Worm (Caenorhabditis elegans): ENCODE data around the gene mans-2.
A peak's percentile ranks its signal among the peaks of the same experiment; 100 is the strongest.

mans-2 gene

ce11 chrV:11933196-11934028 is 51.9 kb downstream of the mans-2 start, which contains the start of the genes aman-2 and F58H1.3 (continued):
- no peak for TF ChIP-seq egl-13 (tag; optimal IDR thresholded peaks at IDR 0.05)
- TF ChIP-seq lir-3 (tag; optimal IDR thresholded peaks at IDR 0.05; ENCODE audit: poor library complexity): peak; percentile 47
- TF ChIP-seq sox-4 (tag; optimal IDR thresholded peaks at IDR 0.05): peak; percentile 6
- TF ChIP-seq lsy-2 (tag; optimal IDR thresholded peaks at IDR 0.05): peak in 1 of 2 experiments; percentile 78
- no peak for TF ChIP-seq grh-1 (GFP tag; IDR thresholded peaks at IDR 0.05)
- TF ChIP-seq nhr-90 (tag; optimal IDR thresholded peaks at IDR 0.05; ENCODE audit: poor library complexity): peak; percentile 46
- TF ChIP-seq unc-98 (GFP tag; IDR thresholded peaks at IDR 0.05): peak; percentile 51; the same call in 1 of the 2 replicates
- no peak for TF ChIP-seq efl-3 (GFP tag; optimal IDR thresholded peaks at IDR 0.05)
- TF ChIP-seq nhr-47 (tag; optimal IDR thresholded peaks at IDR 0.05): peak; percentile 62
- TF ChIP-seq isw-1 (GFP tag; IDR thresholded peaks at IDR 0.05): peak; percentile 54; the same call in 1 of the 2 replicates
- TF ChIP-seq skn-1 (tag; optimal IDR thresholded peaks at IDR 0.05): peak; percentile 36
- no peak for TF ChIP-seq pqm-1 (tag; optimal IDR thresholded peaks at IDR 0.05)
- peak; percentile 19 for TF ChIP-seq swsn-7 (tag; optimal IDR thresholded peaks at IDR 0.05)
- peak; percentile 72 for TF ChIP-seq vab-15 (tag; optimal IDR thresholded peaks at IDR 0.05)
- no peak for TF ChIP-seq jun-1 (tag; optimal IDR thresholded peaks at IDR 0.05)
- peak; percentile 22 for TF ChIP-seq xbp-1 (tag; optimal IDR thresholded peaks at IDR 0.05)
- TF ChIP-seq aha-1 (tag; optimal IDR thresholded peaks at IDR 0.05): no peak
- peak; percentile 21 for TF ChIP-seq ceh-90 (tag; optimal IDR thresholded peaks at IDR 0.05)
- no peak for TF ChIP-seq hlh-4 (tag; optimal IDR thresholded peaks at IDR 0.05)
- TF ChIP-seq fkh-8 (tag; optimal IDR thresholded peaks at IDR 0.05): peak; percentile 79
- TF ChIP-seq tbx-2 (tag; optimal IDR thresholded peaks at IDR 0.05): peak; percentile 42
- TF ChIP-seq C34B4.2 (tag; optimal IDR thresholded peaks at IDR 0.05): no peak
- TF ChIP-seq mdl-1 (tag; optimal IDR thresholded peaks at IDR 0.05): no peak
- no peak for TF ChIP-seq nhr-12 (tag; optimal IDR thresholded peaks at IDR 0.05)
- no peak for TF ChIP-seq mep-1 (tag; optimal IDR thresholded peaks at IDR 0.05)
- TF ChIP-seq ceh-82 (tag; optimal IDR thresholded peaks at IDR 0.05): no peak
- no peak for TF ChIP-seq nhr-237 (tag; optimal IDR thresholded peaks at IDR 0.05)
- peak in 2 of 3 experiments; percentile 15 to 61 for TF ChIP-seq dpl-1 (GFP tag; optimal IDR thresholded peaks at IDR 0.05)
- peak; percentile 26 for TF ChIP-seq blmp-1 (tag; optimal IDR thresholded peaks at IDR 0.05)
- peak; percentile 44; the same call in 1 of the 2 replicates for TF ChIP-seq ceh-88 (GFP tag; IDR thresholded peaks at IDR 0.05)
- TF ChIP-seq hlh-17 (GFP tag; optimal IDR thresholded peaks at IDR 0.05; ENCODE audit: borderline replicate concordance): no peak
- TF ChIP-seq unc-130 (tag; optimal IDR thresholded peaks at IDR 0.05): no peak
- peak; percentile 74 for TF ChIP-seq pax-3 (tag; optimal IDR thresholded peaks at IDR 0.05)
